Worm (Caenorhabditis elegans) whole organism, L3 larva: ENCODE measurements around the gene T05H10.1.

Experiments
- R02D3.7 ChIP-seq: fragments of 150-350 bp; optimal IDR thresholded peaks from 2 replicates; lab custom pipeline; 2014; ENCODE audit warnings: missing biosample characterization, missing genetic modification characterization
- ama-1 ChIP-seq: fragments of 150-350 bp; optimal IDR thresholded peaks from 2 replicates; lab custom pipeline; 2018
- ceh-16 ChIP-seq: sonication (generic microtip); optimal IDR thresholded peaks from 2 replicates; lab custom pipeline; 2017; ENCODE audit warnings: missing biosample characterization, missing genetic modification characterization
- ceh-28 ChIP-seq: fragments of 150-350 bp; optimal IDR thresholded peaks from 2 replicates; lab custom pipeline; 2014; ENCODE audit warnings: missing biosample characterization, missing genetic modification reagents, missing genetic modification characterization
- ceh-82 ChIP-seq: fragments of 150-350 bp; optimal IDR thresholded peaks from 2 replicates; lab custom pipeline; 2014; ENCODE audit warnings: missing biosample characterization, missing genetic modification characterization
- ceh-9 ChIP-seq: sonication (generic microtip); optimal IDR thresholded peaks from 2 replicates; lab custom pipeline; 2018; ENCODE audit warnings: missing biosample characterization, missing genetic modification characterization
- daf-12 ChIP-seq: fragments of 150-350 bp; optimal IDR thresholded peaks from 2 replicates; lab custom pipeline; 2014; ENCODE audit warnings: missing biosample characterization, missing genetic modification reagents, missing genetic modification characterization
- egl-27 ChIP-seq: sonication (generic microtip); optimal IDR thresholded peaks from 4 replicates; lab custom pipeline; 2017; ENCODE audit warnings: missing biosample characterization, missing genetic modification reagents, missing genetic modification characterization
- egl-5 ChIP-seq: fragments of 150-350 bp; optimal IDR thresholded peaks from 2 replicates; lab custom pipeline; 2017; ENCODE audit warnings: missing biosample characterization, missing genetic modification reagents, missing genetic modification characterization, inconsistent platforms
- elt-1 ChIP-seq: fragments of 150-350 bp; optimal IDR thresholded peaks from 2 replicates; lab custom pipeline; 2014; ENCODE audit warnings: missing biosample characterization, missing genetic modification characterization
- elt-2 ChIP-seq: sonication (generic microtip); optimal IDR thresholded peaks from 2 replicates; lab custom pipeline; 2016; ENCODE audit warnings: missing genetic modification reagents, mild to moderate bottlenecking, missing genetic modification characterization, missing compliant biosample characterization
- eor-1 ChIP-seq, 2 experiments: fragments of 150-350 bp; optimal IDR thresholded peaks; 2 replicates each; lab custom pipeline; 2014 to 2018; ENCODE audit warnings: missing biosample characterization in 2 of 2, missing genetic modification characterization in 2 of 2
- fkh-10 ChIP-seq: sonication (generic microtip); optimal IDR thresholded peaks from 2 replicates; lab custom pipeline; 2017; ENCODE audit warnings: missing biosample characterization, missing genetic modification reagents, missing genetic modification characterization
- fkh-2 ChIP-seq: fragments of 150-350 bp; optimal IDR thresholded peaks from 2 replicates; lab custom pipeline; 2014; ENCODE audit warnings: missing biosample characterization, missing genetic modification reagents, missing genetic modification characterization
- fos-1 ChIP-seq: fragments of 150-350 bp; optimal IDR thresholded peaks from 2 replicates; lab custom pipeline; 2014; ENCODE audit warnings: missing biosample characterization, missing genetic modification characterization
- hmg-11 ChIP-seq: sonication (generic microtip); optimal IDR thresholded peaks from 2 replicates; lab custom pipeline; 2016; ENCODE audit warnings: missing genetic modification characterization, missing compliant biosample characterization
- jun-1 ChIP-seq: fragments of 150-350 bp; optimal IDR thresholded peaks from 2 replicates; lab custom pipeline; 2014; ENCODE audit warnings: missing biosample characterization, missing genetic modification reagents, missing genetic modification characterization
- lin-15B ChIP-seq: fragments of 150-350 bp; optimal IDR thresholded peaks from 2 replicates; lab custom pipeline; 2014; ENCODE audit warnings: missing biosample characterization, missing genetic modification characterization
- lin-39 ChIP-seq: fragments of 150-350 bp; optimal IDR thresholded peaks from 2 replicates; lab custom pipeline; 2018; ENCODE audit warnings: missing biosample characterization, missing genetic modification reagents, missing genetic modification characterization
- lsy-12 ChIP-seq: sonication (generic microtip); optimal IDR thresholded peaks from 2 replicates; lab custom pipeline; 2016; ENCODE audit warnings: mild to moderate bottlenecking, missing genetic modification characterization, missing compliant biosample characterization
- mdl-1 ChIP-seq: fragments of 150-350 bp; optimal IDR thresholded peaks from 2 replicates; lab custom pipeline; 2014; ENCODE audit warnings: missing biosample characterization, missing genetic modification characterization
- mml-1 ChIP-seq: fragments of 150-350 bp; sonication (generic microtip); optimal IDR thresholded peaks from 3 replicates; lab custom pipeline; 2014; ENCODE audit warnings: missing biosample characterization, missing genetic modification characterization
- nfya-1 ChIP-seq: sonication (generic microtip); optimal IDR thresholded peaks from 2 replicates; lab custom pipeline; 2017; ENCODE audit warnings: missing genetic modification characterization, mild to moderate bottlenecking, missing compliant biosample characterization, antibody characterized with exemption, moderate library complexity; ENCODE audit not compliant: insufficient read depth
- nhr-11 ChIP-seq: fragments of 150-350 bp; optimal IDR thresholded peaks from 2 replicates; lab custom pipeline; 2014; ENCODE audit warnings: missing biosample characterization, missing genetic modification characterization
- nhr-12 ChIP-seq: fragments of 150-350 bp; optimal IDR thresholded peaks from 2 replicates; lab custom pipeline; 2014; ENCODE audit warnings: missing biosample characterization, missing genetic modification characterization
- nhr-23 ChIP-seq: fragments of 150-350 bp; optimal IDR thresholded peaks from 2 replicates; lab custom pipeline; 2014; ENCODE audit warnings: missing biosample characterization, missing genetic modification reagents, missing genetic modification characterization
- nhr-237 ChIP-seq: fragments of 150-350 bp; optimal IDR thresholded peaks from 2 replicates; lab custom pipeline; 2014; ENCODE audit warnings: missing biosample characterization, missing genetic modification characterization
- nhr-25 ChIP-seq: sonication (generic microtip); optimal IDR thresholded peaks from 2 replicates; lab custom pipeline; 2017; ENCODE audit warnings: missing biosample characterization, missing genetic modification characterization
- nhr-28 ChIP-seq: fragments of 150-350 bp; optimal IDR thresholded peaks from 2 replicates; lab custom pipeline; 2014; ENCODE audit warnings: missing biosample characterization, missing genetic modification characterization
- nhr-43 ChIP-seq: sonication (generic microtip); optimal IDR thresholded peaks from 2 replicates; lab custom pipeline; 2016; ENCODE audit warnings: mild to moderate bottlenecking, missing genetic modification characterization, missing compliant biosample characterization; ENCODE audit not compliant: poor library complexity, severe bottlenecking
- nhr-67 ChIP-seq: fragments of 150-350 bp; optimal IDR thresholded peaks from 2 replicates; lab custom pipeline; 2014; ENCODE audit warnings: missing biosample characterization, missing genetic modification characterization
- nhr-76 ChIP-seq: fragments of 150-350 bp; sonication (generic microtip); optimal IDR thresholded peaks from 5 replicates; lab custom pipeline; 2014; ENCODE audit warnings: missing biosample characterization, missing genetic modification characterization
- nhr-77 ChIP-seq: fragments of 150-350 bp; optimal IDR thresholded peaks from 2 replicates; lab custom pipeline; 2014; ENCODE audit warnings: missing biosample characterization, missing genetic modification characterization
- pha-4 ChIP-seq: fragments of 150-350 bp; optimal IDR thresholded peaks from 2 replicates; lab custom pipeline; 2014; ENCODE audit warnings: missing biosample characterization, missing genetic modification reagents, missing genetic modification characterization
- pqm-1 ChIP-seq: fragments of 150-350 bp; optimal IDR thresholded peaks from 2 replicates; lab custom pipeline; 2017; ENCODE audit warnings: missing biosample characterization, missing genetic modification characterization, inconsistent platforms
- sea-2 ChIP-seq: fragments of 150-350 bp; sonication (generic microtip); optimal IDR thresholded peaks from 4 replicates; lab custom pipeline; 2014; ENCODE audit warnings: missing biosample characterization, missing genetic modification reagents, missing genetic modification characterization
- skn-1 ChIP-seq: fragments of 150-350 bp; optimal IDR thresholded peaks from 2 replicates; lab custom pipeline; 2014; ENCODE audit warnings: missing biosample characterization, missing genetic modification characterization
- snpc-4 ChIP-seq: fragments of 150-350 bp; optimal IDR thresholded peaks from 2 replicates; lab custom pipeline; 2014; ENCODE audit warnings: missing biosample characterization, missing genetic modification characterization
- tbx-2 ChIP-seq: sonication (generic microtip); optimal IDR thresholded peaks from 2 replicates; lab custom pipeline; 2016; ENCODE audit warnings: mild to moderate bottlenecking, missing genetic modification characterization, missing compliant biosample characterization
- unc-39 ChIP-seq: sonication (generic microtip); optimal IDR thresholded peaks from 4 replicates; lab custom pipeline; 2017; ENCODE audit warnings: missing biosample characterization, missing genetic modification characterization
- unc-62 ChIP-seq: fragments of 150-350 bp; sonication (generic microtip); optimal IDR thresholded peaks from 4 replicates; lab custom pipeline; 2014; ENCODE audit warnings: missing biosample characterization, missing genetic modification reagents, missing genetic modification characterization
- zag-1 ChIP-seq: fragments of 150-350 bp; optimal IDR thresholded peaks from 2 replicates; lab custom pipeline; 2014; ENCODE audit warnings: missing biosample characterization, missing genetic modification characterization
- ztf-11 ChIP-seq: fragments of 150-350 bp; optimal IDR thresholded peaks from 2 replicates; lab custom pipeline; 2014; ENCODE audit warnings: missing biosample characterization, missing genetic modification characterization
- ztf-4 ChIP-seq: fragments of 150-350 bp; optimal IDR thresholded peaks from 2 replicates; lab custom pipeline; 2014; ENCODE audit warnings: missing biosample characterization, missing genetic modification characterization

The T05H10.1 gene

DNA sequence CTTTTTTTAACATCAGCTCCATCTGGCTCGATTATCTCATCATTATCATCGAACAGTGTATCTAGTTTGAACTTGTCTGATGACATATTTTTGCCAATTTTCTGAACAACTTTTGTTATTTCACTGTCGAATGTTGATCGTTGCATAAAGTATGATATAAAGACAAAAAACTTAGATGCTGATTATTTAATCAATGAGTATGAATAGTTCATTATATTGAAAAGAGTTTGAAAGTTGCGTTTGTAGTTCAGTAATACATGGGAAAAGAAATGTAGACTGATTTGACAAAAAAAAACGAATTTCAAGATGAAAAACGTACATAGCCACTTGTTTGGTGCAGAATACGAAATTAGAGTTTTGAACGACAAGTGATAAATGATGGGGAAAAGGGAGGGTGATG, 19.9 kb upstream of the T05H10.1 start, which contains the start of gene hda-2:
hda-2 (minus strand) TSS at position 101 of the 400 bp plus-strand sequence.
- TF ChIP-seq ztf-11 (tag; lab: Kevin White, UChicago) (no peak), sea-2 (GFP tag; lab: Kevin White, UChicago) (no peak), nhr-76 (tag; lab: Kevin White, UChicago) (no peak), egl-27 (tag; lab: Kevin White, UChicago) (no peak), ztf-4 (no peak), nfya-1 (tag; lab: Kevin White, UChicago) (no peak), nhr-25 (tag; lab: Kevin White, UChicago) (no peak), mml-1 (tag; lab: Kevin White, UChicago) (no peak), nhr-237 (tag; lab: Kevin White, UChicago) (no peak), daf-12 (tag; lab: Kevin White, UChicago) (no peak), unc-39 (tag; lab: Kevin White, UChicago) (no peak), ceh-16 (no peak), eor-1 (tag; optimal IDR thresholded peaks at IDR 0.05; lab: Kevin White, UChicago) (no peak), ceh-82 (tag; lab: Kevin White, UChicago) (no peak), ceh-9 (no peak)
- TF ChIP-seq, all 47 proteins: peak for 0

DNA sequence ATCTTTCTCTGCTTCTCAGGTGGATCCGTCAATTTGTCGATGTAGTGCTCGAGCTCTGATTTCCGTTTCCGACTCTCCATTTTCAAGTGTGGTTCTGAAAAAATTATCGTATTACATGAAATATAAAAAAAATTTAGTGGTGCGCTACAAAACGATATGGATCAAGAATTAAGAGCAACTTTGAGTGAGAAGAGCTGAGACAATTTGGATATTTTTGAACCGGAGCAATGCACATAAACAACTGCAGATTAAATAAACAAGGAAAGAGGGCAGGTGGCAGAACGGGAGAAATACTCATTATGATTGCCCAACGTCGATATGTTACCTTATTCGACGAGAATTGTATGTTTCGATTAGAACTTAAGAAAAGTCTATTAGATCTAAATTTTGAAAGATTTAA, 14.7 kb upstream of the T05H10.1 start, which contains the start of gene swsn-7:
swsn-7 (minus strand) TSS at position 101 of the 400 bp plus-strand sequence.
- TF ChIP-seq nhr-67 (tag; lab: Kevin White, UChicago) (no peak), nhr-237 (tag; lab: Kevin White, UChicago) (no peak), nhr-28 (tag; lab: Kevin White, UChicago) (no peak), R02D3.7 (tag; lab: Kevin White, UChicago) (no peak), fkh-10 (GFP tag; lab: Kevin White, UChicago) (no peak), fkh-2 (tag; lab: Kevin White, UChicago) (no peak), egl-27 (tag; lab: Kevin White, UChicago) (no peak), jun-1 (tag; lab: Kevin White, UChicago) (no peak), skn-1 (tag; lab: Kevin White, UChicago) (no peak), nhr-23 (tag; lab: Kevin White, UChicago) (no peak), hmg-11 (tag; lab: Kevin White, UChicago) (no peak), ztf-4 (no peak), pha-4 (tag; lab: Kevin White, UChicago) (no peak), mml-1 (tag; lab: Kevin White, UChicago) (no peak), nhr-11 (tag; lab: Kevin White, UChicago) (no peak), ceh-28 (tag; lab: Kevin White, UChicago) (no peak), sea-2 (GFP tag; lab: Kevin White, UChicago) (no peak), egl-5 (tag; lab: Kevin White, UChicago) (no peak)
- TF ChIP-seq, all 47 proteins: peak for 0

DNA sequence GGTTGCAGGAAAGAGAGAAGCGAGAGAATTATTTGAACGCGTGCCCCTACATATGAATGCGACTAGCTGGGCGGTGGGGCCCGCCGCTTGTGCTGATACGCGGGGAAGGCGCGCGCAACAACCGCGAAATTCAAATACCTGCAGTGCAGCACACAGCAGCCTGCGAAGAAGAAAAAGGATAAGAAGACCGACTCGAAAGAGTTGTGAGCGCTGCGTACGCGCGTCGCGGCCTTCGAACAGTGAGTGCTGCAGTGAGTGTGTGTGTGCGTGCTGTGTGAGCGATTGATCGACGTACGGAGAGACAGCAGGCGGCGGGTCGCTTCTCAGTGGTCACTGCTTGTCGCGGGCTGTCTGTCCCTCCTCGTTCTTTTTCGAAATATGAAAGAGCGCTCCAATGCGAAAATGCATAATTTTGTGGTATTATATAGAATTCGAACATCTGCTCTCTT, 14.1 kb upstream of the T05H10.1 start:
- peak; percentile 89 for TF ChIP-seq jun-1 (tag; lab: Kevin White, UChicago)
- peak; percentile 36 for TF ChIP-seq fos-1 (tag; lab: Kevin White, UChicago)
- TF ChIP-seq lin-39 (tag; lab: Kevin White, UChicago), result peak; percentile 91
- TF ChIP-seq elt-2 (tag; lab: Kevin White, UChicago), result peak; percentile 88
- peak; percentile 37 for TF ChIP-seq unc-62 (GFP tag; lab: Kevin White, UChicago)
- TF ChIP-seq mml-1 (tag; lab: Kevin White, UChicago), result no peak
- TF ChIP-seq nhr-11 (tag; lab: Kevin White, UChicago), result peak; percentile 19
- peak; percentile 95 for TF ChIP-seq lin-15B (tag; lab: Kevin White, UChicago)
- TF ChIP-seq ama-1 (lab: Kevin White, UChicago), result peak; percentile 59
- no peak for TF ChIP-seq daf-12 (tag; lab: Kevin White, UChicago)
- no peak for TF ChIP-seq zag-1 (tag; lab: Kevin White, UChicago)
- peak; percentile 78 for TF ChIP-seq ceh-28 (tag; lab: Kevin White, UChicago)
- TF ChIP-seq sea-2 (GFP tag; lab: Kevin White, UChicago), result peak; percentile 5
- TF ChIP-seq mdl-1 (tag; lab: Kevin White, UChicago), result peak; percentile 18
- peak; percentile 60 for TF ChIP-seq skn-1 (tag; lab: Kevin White, UChicago)
- TF ChIP-seq eor-1 (tag; optimal IDR thresholded peaks at IDR 0.05; lab: Kevin White, UChicago), result no peak
- peak; percentile 73 for TF ChIP-seq nhr-43 (tag; lab: Kevin White, UChicago)
- TF ChIP-seq nhr-77 (tag; lab: Kevin White, UChicago), result no peak
- TF ChIP-seq hmg-11 (tag; lab: Kevin White, UChicago), result peak; percentile 98
- TF ChIP-seq elt-1, result no peak
- TF ChIP-seq nhr-28 (tag; lab: Kevin White, UChicago), result no peak
- peak; percentile 82 for TF ChIP-seq lsy-12 (tag; lab: Kevin White, UChicago)
- peak; percentile 35 for TF ChIP-seq egl-5 (tag; lab: Kevin White, UChicago)
- TF ChIP-seq nhr-25 (tag; lab: Kevin White, UChicago), result peak; percentile 50
- TF ChIP-seq nhr-12 (tag; lab: Kevin White, UChicago), result no peak
- TF ChIP-seq pha-4 (tag; lab: Kevin White, UChicago), result peak; percentile 67
- TF ChIP-seq pqm-1 (tag; lab: Kevin White, UChicago), result peak; percentile 45
- peak; percentile 79 for TF ChIP-seq egl-27 (tag; lab: Kevin White, UChicago)
- TF ChIP-seq fkh-10 (GFP tag; lab: Kevin White, UChicago), result peak; percentile 68
- TF ChIP-seq nhr-23 (tag; lab: Kevin White, UChicago), result peak; percentile 70
- no peak for TF ChIP-seq nhr-237 (tag; lab: Kevin White, UChicago)
- TF ChIP-seq tbx-2 (tag; lab: Kevin White, UChicago), result peak; percentile 77
- peak; percentile 43 for TF ChIP-seq ceh-82 (tag; lab: Kevin White, UChicago)
- peak; percentile 81 for TF ChIP-seq snpc-4 (tag; lab: Kevin White, UChicago)
- TF ChIP-seq R02D3.7 (tag; lab: Kevin White, UChicago), result peak; percentile 73
- TF ChIP-seq nfya-1 (tag; lab: Kevin White, UChicago), result peak; percentile 93
